Fruit fly (Drosophila melanogaster) whole organism, embryonic: Measurements from ENCODE around the gene Alg2.

Experiments used
- CG10209 ChIP-seq: fragments of 200-800 bp; sonication (Bioruptor generic); optimal IDR thresholded peaks from 3 replicates; lab custom pipeline; 2017; ENCODE audit warnings: missing biosample characterization, mild to moderate bottlenecking, missing genetic modification characterization, missing genetic modification reagents
- CG10543 ChIP-seq: fragments of 200-800 bp; sonication (Bioruptor generic); optimal IDR thresholded peaks from 3 replicates; lab custom pipeline; 2017; ENCODE audit warnings: missing biosample characterization, mild to moderate bottlenecking, missing genetic modification characterization, moderate library complexity
- CG10654 ChIP-seq: fragments of 200-800 bp; sonication (Bioruptor generic); optimal IDR thresholded peaks from 2 replicates; lab custom pipeline; 2016; ENCODE audit warnings: missing biosample characterization, missing genetic modification characterization
- CG11504 ChIP-seq: fragments of 200-800 bp; sonication (Bioruptor generic); optimal IDR thresholded peaks from 3 replicates; lab custom pipeline; 2019; ENCODE audit warnings: missing biosample characterization, mild to moderate bottlenecking, missing genetic modification characterization, moderate library complexity
- CG12219 ChIP-seq: fragments of 200-800 bp; sonication (Bioruptor generic); optimal IDR thresholded peaks from 3 replicates; lab custom pipeline; 2018; ENCODE audit warnings: missing biosample characterization, mild to moderate bottlenecking, missing genetic modification characterization
- CG12942 ChIP-seq: fragments of 200-800 bp; sonication (Bioruptor generic); optimal IDR thresholded peaks from 3 replicates; lab custom pipeline; 2016; ENCODE audit warnings: missing biosample characterization, missing genetic modification characterization
- CG14710 ChIP-seq: fragments of 200-800 bp; sonication (Bioruptor generic); optimal IDR thresholded peaks from 3 replicates; lab custom pipeline; 2019; ENCODE audit warnings: missing biosample characterization, mild to moderate bottlenecking, missing genetic modification characterization, moderate library complexity
- CG15601 ChIP-seq: fragments of 200-800 bp; sonication (Bioruptor generic); optimal IDR thresholded peaks from 3 replicates; lab custom pipeline; 2019; ENCODE audit warnings: missing biosample characterization, mild to moderate bottlenecking, missing genetic modification characterization, moderate library complexity
- CG15696 ChIP-seq: fragments of 200-800 bp; sonication (Bioruptor generic); optimal IDR thresholded peaks from 2 replicates; lab custom pipeline; 2019; ENCODE audit warnings: missing biosample characterization, mild to moderate bottlenecking, missing genetic modification characterization, moderate library complexity
- CG18764 ChIP-seq: fragments of 200-800 bp; sonication (Bioruptor generic); optimal IDR thresholded peaks from 3 replicates; lab custom pipeline; 2016; ENCODE audit warnings: missing biosample characterization, missing genetic modification characterization
- CG2199 ChIP-seq: fragments of 200-800 bp; sonication (Bioruptor generic); IDR thresholded peaks from 3 replicates; pipeline ENCODE4 v1.3.6; 2022; ENCODE audit warnings: missing biosample characterization, missing genetic modification characterization
- CG6689 ChIP-seq: fragments of 200-800 bp; sonication (Bioruptor generic); IDR thresholded peaks from 2 replicates; pipeline ENCODE4 v1.3.6; 2022; ENCODE audit warnings: missing biosample characterization, missing genetic modification characterization
- CG9437 ChIP-seq: fragments of 200-800 bp; sonication (Bioruptor generic); optimal IDR thresholded peaks from 2 replicates; lab custom pipeline; 2018; ENCODE audit warnings: missing biosample characterization, mild to moderate bottlenecking, missing genetic modification characterization
- CG9609 ChIP-seq: fragments of 200-800 bp; sonication (Bioruptor generic); optimal IDR thresholded peaks from 3 replicates; lab custom pipeline; 2016; ENCODE audit warnings: missing biosample characterization, missing genetic modification characterization
- CHES-1-like ChIP-seq: fragments of 200-800 bp; sonication (Bioruptor generic); optimal IDR thresholded peaks from 2 replicates; lab custom pipeline; 2016; ENCODE audit warnings: missing biosample characterization, missing genetic modification characterization
- CkIIα-i1 ChIP-seq: fragments of 200-800 bp; sonication (Bioruptor generic); IDR thresholded peaks from 2 replicates; pipeline ENCODE4 v1.3.6; 2022; ENCODE audit warnings: missing biosample characterization, missing genetic modification characterization
- Fer1 ChIP-seq: fragments of 200-800 bp; sonication (Bioruptor generic); optimal IDR thresholded peaks from 2 replicates; lab custom pipeline; 2017; ENCODE audit warnings: missing biosample characterization, mild to moderate bottlenecking, missing genetic modification characterization
- Hr51 ChIP-seq, 2 experiments: fragments of 200-800 bp; sonication (Bioruptor generic); optimal IDR thresholded peaks; 2 replicates in 1 of 2; 3 replicates in 1 of 2; lab custom pipeline; 2016 to 2018; ENCODE audit warnings: missing biosample characterization in 2 of 2, missing genetic modification characterization in 2 of 2, mild to moderate bottlenecking in 1 of 2, moderate library complexity in 1 of 2
- NC2β ChIP-seq: fragments of 200-800 bp; sonication (Bioruptor generic); optimal IDR thresholded peaks from 2 replicates; lab custom pipeline; 2016; ENCODE audit warnings: missing biosample characterization, missing genetic modification characterization
- Sin3A ChIP-seq: fragments of >200 bp; optimal IDR thresholded peaks from 2 replicates; lab custom pipeline; 2018
- Ssrp ChIP-seq: fragments of 200-800 bp; sonication (Bioruptor generic); optimal IDR thresholded peaks from 2 replicates; lab custom pipeline; 2018; ENCODE audit warnings: missing biosample characterization, mild to moderate bottlenecking, missing genetic modification characterization, moderate library complexity
- Trl ChIP-seq, 3 experiments: fragments of >200 bp in 2 of 3; fragments of 200-800 bp in 1 of 3; sonication (Bioruptor generic) in 1 of 3; optimal IDR thresholded peaks; 2 replicates in 1 of 3; 3 replicates in 2 of 3; lab custom pipeline; 2016 to 2017; ENCODE audit warnings: missing biosample characterization in 1 of 3, missing genetic modification characterization in 1 of 3
- abd-A ChIP-seq: fragments of 200-800 bp; sonication (Bioruptor generic); optimal IDR thresholded peaks from 3 replicates; lab custom pipeline; 2019; ENCODE audit warnings: missing biosample characterization, mild to moderate bottlenecking, missing genetic modification characterization, moderate library complexity
- ase ChIP-seq: fragments of 200-800 bp; sonication (Bioruptor generic); IDR thresholded peaks from 3 replicates; pipeline ENCODE4 v1.3.6; 2022; ENCODE audit warnings: missing biosample characterization, missing genetic modification characterization
- bbx ChIP-seq: fragments of 200-800 bp; sonication (Bioruptor generic); IDR thresholded peaks from 2 replicates; pipeline ENCODE4 v1.3.6; 2022; ENCODE audit warnings: missing biosample characterization, missing genetic modification characterization; ENCODE audit not compliant: partially characterized antibody
- croc ChIP-seq: fragments of 200-800 bp; sonication (Bioruptor generic); conservative IDR thresholded peaks from 3 replicates; pipeline ENCODE4 v1.3.6; 2022; ENCODE audit warnings: missing biosample characterization, missing genetic modification characterization
- disco-r ChIP-seq: fragments of 200-800 bp; sonication (Bioruptor generic); optimal IDR thresholded peaks from 2 replicates; lab custom pipeline; 2016; ENCODE audit warnings: missing biosample characterization, missing genetic modification characterization
- ems ChIP-seq: fragments of 200-800 bp; sonication (Bioruptor generic); optimal IDR thresholded peaks from 3 replicates; lab custom pipeline; 2016; ENCODE audit warnings: missing biosample characterization, missing genetic modification characterization
- ftz-f1 ChIP-seq: fragments of 200-800 bp; sonication (Bioruptor generic); optimal IDR thresholded peaks from 2 replicates; lab custom pipeline; 2016; ENCODE audit warnings: missing biosample characterization, missing genetic modification characterization
- gro ChIP-seq: fragments of 200-800 bp; sonication (Bioruptor generic); optimal IDR thresholded peaks from 2 replicates; lab custom pipeline; 2016; ENCODE audit warnings: missing biosample characterization, missing genetic modification characterization
- h ChIP-seq: fragments of >200 bp; optimal IDR thresholded peaks from 2 replicates; lab custom pipeline; 2017
- jigr1 ChIP-seq: fragments of 200-800 bp; sonication (Bioruptor generic); IDR thresholded peaks from 3 replicates; pipeline ENCODE4 v1.3.6; 2022; ENCODE audit warnings: missing biosample characterization, missing genetic modification characterization
- lola ChIP-seq, 3 experiments: fragments of >200 bp in 2 of 3; fragments of 200-800 bp in 1 of 3; sonication (Bioruptor generic) in 1 of 3; optimal IDR thresholded peaks; 2 replicates each; lab custom pipeline; 2017 to 2019; ENCODE audit warnings: missing biosample characterization in 3 of 3, missing genetic modification characterization in 3 of 3, mild to moderate bottlenecking in 1 of 3, moderate library complexity in 1 of 3
- org-1 ChIP-seq: fragments of 200-800 bp; sonication (Bioruptor generic); optimal IDR thresholded peaks from 2 replicates; lab custom pipeline; 2017; ENCODE audit warnings: missing biosample characterization, missing genetic modification characterization
- phol ChIP-seq: fragments of 200-800 bp; sonication (Bioruptor generic); optimal IDR thresholded peaks from 3 replicates; lab custom pipeline; 2018; ENCODE audit warnings: missing biosample characterization, mild to moderate bottlenecking, missing genetic modification characterization, moderate library complexity
- pzg ChIP-seq: fragments of 200-800 bp; sonication (Bioruptor generic); optimal IDR thresholded peaks from 3 replicates; lab custom pipeline; 2018; ENCODE audit warnings: missing biosample characterization, mild to moderate bottlenecking, missing genetic modification characterization, moderate library complexity
- sens-2 ChIP-seq: fragments of 200-800 bp; sonication (Bioruptor generic); IDR thresholded peaks from 2 replicates; pipeline ENCODE4 v1.3.6; 2022; ENCODE audit warnings: missing biosample characterization, missing genetic modification characterization
- slp2 ChIP-seq: fragments of 200-800 bp; sonication (Bioruptor generic); optimal IDR thresholded peaks from 2 replicates; lab custom pipeline; 2016; ENCODE audit warnings: missing biosample characterization, missing genetic modification characterization
- tin ChIP-seq: fragments of 200-800 bp; sonication (Bioruptor generic); optimal IDR thresholded peaks from 3 replicates; lab custom pipeline; 2016; ENCODE audit warnings: missing biosample characterization, missing genetic modification characterization
- ttk ChIP-seq: fragments of 200-800 bp; sonication (Bioruptor generic); IDR thresholded peaks from 2 replicates; pipeline ENCODE4 v2.1.2; 2022; ENCODE audit warnings: missing biosample characterization, missing genetic modification characterization
- z ChIP-seq: fragments of 200-800 bp; sonication (Bioruptor generic); IDR thresholded peaks from 3 replicates; pipeline ENCODE4 v1.3.6; 2022; ENCODE audit warnings: missing biosample characterization, missing genetic modification characterization

Alg2 gene

DNA sequence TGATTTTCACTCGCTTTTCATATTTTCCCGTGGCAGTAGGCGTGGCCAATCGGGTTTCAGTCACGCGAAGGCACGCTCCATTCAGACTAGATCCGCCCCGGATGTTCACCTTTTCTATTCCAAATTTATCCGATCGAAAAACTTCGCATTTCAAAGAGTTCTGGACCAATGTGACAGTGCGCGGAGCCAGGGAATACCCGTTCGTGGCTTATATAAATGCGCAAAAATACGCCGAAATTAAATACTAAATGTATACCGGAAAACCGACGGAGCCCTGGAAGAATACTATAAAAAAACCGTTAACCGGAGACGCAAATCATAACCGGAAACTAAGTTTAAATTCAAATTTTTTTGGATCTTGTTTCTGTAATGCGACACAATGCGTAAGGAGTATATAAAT is 16.1 kb upstream of the Alg2 start, which contains the start of gene promL (continued):
- TF ChIP-seq sens-2 (GFP tag; lab: Robert Waterston, UW): no peak
- no peak for TF ChIP-seq Trl (optimal IDR thresholded peaks at IDR 0.05; lab: Kevin White, UChicago)
- peak; percentile 77 for TF ChIP-seq Trl (GFP tag; optimal IDR thresholded peaks at IDR 0.05; lab: Kevin White, UChicago)
- TF ChIP-seq phol: peak; percentile 67
- 0 out of 3 replicates have a peak, but pooled peaks have one; percentile 55 for TF ChIP-seq CG2199 (GFP tag; lab: Robert Waterston, UW)
- no peak for TF ChIP-seq CkIIα-i1 (GFP tag; lab: Robert Waterston, UW)
- peak; percentile 9 for TF ChIP-seq tin (GFP tag; lab: Kevin White, UChicago)
- no peak for TF ChIP-seq CG9609 (GFP tag; lab: Kevin White, UChicago)
- TF ChIP-seq org-1: peak; percentile 40
- TF ChIP-seq CG18764 (GFP tag; lab: Kevin White, UChicago): peak; percentile 12
- TF ChIP-seq Fer1: peak; percentile 80
- no peak for TF ChIP-seq jigr1 (GFP tag; lab: Robert Waterston, UW)
- peak; percentile 77 for TF ChIP-seq gro (GFP tag; lab: Kevin White, UChicago)
- TF ChIP-seq CG10654: no peak
- peak; percentile 71 for TF ChIP-seq CG15601
- TF ChIP-seq abd-A (tag; lab: Kevin White, UChicago): no peak
- TF ChIP-seq ems (GFP tag; lab: Kevin White, UChicago): peak; percentile 66
- TF ChIP-seq h (lab: Kevin White, UChicago): no peak
- no peak for TF ChIP-seq CG12942
- TF ChIP-seq disco-r (GFP tag; lab: Kevin White, UChicago): peak; percentile 32
- TF ChIP-seq bbx (GFP tag; lab: Robert Waterston, UW): peak; percentile 72
- no peak for TF ChIP-seq Ssrp (tag; lab: Kevin White, UChicago)
- peak; percentile 76 for TF ChIP-seq CG10543 (GFP tag; lab: Kevin White, UChicago)
- peak; percentile 18 to 52 for TF ChIP-seq Hr51 (GFP tag; optimal IDR thresholded peaks at IDR 0.05; lab: Kevin White, UChicago)
- TF ChIP-seq CHES-1-like (GFP tag; lab: Kevin White, UChicago): peak; percentile 61
- peak; percentile 44 for TF ChIP-seq CG10209 (GFP tag; lab: Kevin White, UChicago)
- TF ChIP-seq CG9437 (GFP tag; lab: Kevin White, UChicago): peak; percentile 50
- TF ChIP-seq ase: 0 out of 3 replicates have a peak, but pooled peaks have one; percentile 35
- peak; percentile 27 for TF ChIP-seq CG15696
- peak; percentile 72 for TF ChIP-seq CG11504
- TF ChIP-seq croc (GFP tag; lab: Robert Waterston, UW): no peak
- peak in 1 of 3 experiments; percentile 3 for TF ChIP-seq lola (GFP tag; optimal IDR thresholded peaks at IDR 0.05; lab: Kevin White, UChicago)
- peak; percentile 83 for TF ChIP-seq NC2β (GFP tag; lab: Kevin White, UChicago)
- peak; percentile 50 for TF ChIP-seq slp2 (GFP tag; lab: Kevin White, UChicago)
- TF ChIP-seq z: no peak
- peak; percentile 75 for TF ChIP-seq CG14710 (tag; lab: Kevin White, UChicago)
- peak; percentile 95 for TF ChIP-seq pzg (GFP tag; lab: Kevin White, UChicago)
- peak; percentile 42 for TF ChIP-seq Sin3A (lab: Kevin White, UChicago)
- TF ChIP-seq CG6689 (GFP tag; lab: Robert Waterston, UW): no peak
- TF ChIP-seq CG12219 (GFP tag; lab: Kevin White, UChicago): peak; percentile 39
- no peak for TF ChIP-seq ttk (GFP tag; lab: Robert Waterston, UW)
- TF ChIP-seq ftz-f1 (GFP tag; lab: Kevin White, UChicago): peak; percentile 31
